Fruit fly (Drosophila melanogaster) whole organism, prepupa: ENCODE results near the gene Cpr11A.

ENCODE experiments used
- CG10631 ChIP-seq: fragments of 200-800 bp; sonication (Bioruptor generic); optimal IDR thresholded peaks from 2 replicates; lab custom pipeline; 2016; ENCODE audit warnings: missing biosample characterization, missing genetic modification characterization
- CG10669 ChIP-seq: fragments of 200-800 bp; sonication (Bioruptor generic); optimal IDR thresholded peaks from 3 replicates; lab custom pipeline; 2018; ENCODE audit warnings: missing biosample characterization, mild to moderate bottlenecking, missing genetic modification characterization, moderate library complexity
- CG11294 ChIP-seq: fragments of 200-800 bp; sonication (Bioruptor generic); IDR thresholded peaks from 2 replicates; pipeline ENCODE4 v1.3.6; 2022; ENCODE audit warnings: missing biosample characterization, missing genetic modification characterization
- CG11762 ChIP-seq: fragments of 200-800 bp; sonication (Bioruptor generic); optimal IDR thresholded peaks from 3 replicates; lab custom pipeline; 2016; ENCODE audit warnings: missing biosample characterization, missing genetic modification characterization; ENCODE audit not compliant: insufficient read depth
- CG11902 ChIP-seq: fragments of 200-800 bp; sonication (Bioruptor generic); optimal IDR thresholded peaks from 3 replicates; lab custom pipeline; 2016; ENCODE audit warnings: missing biosample characterization, missing genetic modification characterization
- CG15336 ChIP-seq: fragments of 200-800 bp; sonication (Bioruptor generic); IDR thresholded peaks from 2 replicates; pipeline ENCODE4 v1.3.6; 2022; ENCODE audit warnings: missing biosample characterization, missing genetic modification characterization
- CG1621 ChIP-seq: fragments of 200-800 bp; sonication (Bioruptor generic); optimal IDR thresholded peaks from 3 replicates; lab custom pipeline; 2018; ENCODE audit warnings: missing biosample characterization, mild to moderate bottlenecking, missing genetic modification characterization
- CG31627 ChIP-seq: fragments of 200-800 bp; sonication (Bioruptor generic); optimal IDR thresholded peaks from 3 replicates; lab custom pipeline; 2016; ENCODE audit warnings: missing biosample characterization, missing genetic modification characterization
- CG32006 ChIP-seq: fragments of 200-800 bp; sonication (Bioruptor generic); optimal IDR thresholded peaks from 3 replicates; lab custom pipeline; 2017; ENCODE audit warnings: missing biosample characterization, mild to moderate bottlenecking, missing genetic modification characterization
- CG34406 ChIP-seq: fragments of 200-800 bp; sonication (Bioruptor generic); optimal IDR thresholded peaks from 3 replicates; lab custom pipeline; 2016; ENCODE audit warnings: missing biosample characterization, missing genetic modification characterization
- CG3919 ChIP-seq: fragments of 200-800 bp; sonication (Bioruptor generic); optimal IDR thresholded peaks from 3 replicates; lab custom pipeline; 2016; ENCODE audit warnings: missing biosample characterization, missing genetic modification characterization
- CG4318 ChIP-seq: fragments of 200-800 bp; sonication (Bioruptor generic); optimal IDR thresholded peaks from 3 replicates; lab custom pipeline; 2017; ENCODE audit warnings: missing biosample characterization, mild to moderate bottlenecking, missing genetic modification characterization
- CG6163 ChIP-seq: fragments of 200-800 bp; sonication (Bioruptor generic); IDR thresholded peaks from 3 replicates; pipeline ENCODE4 v1.3.6; 2022; ENCODE audit warnings: missing biosample characterization, missing genetic modification characterization
- CG6276 ChIP-seq: fragments of 200-800 bp; sonication (Bioruptor generic); optimal IDR thresholded peaks from 2 replicates; lab custom pipeline; 2017; ENCODE audit warnings: missing biosample characterization, mild to moderate bottlenecking, missing genetic modification characterization
- CG6792 ChIP-seq: fragments of 200-800 bp; sonication (Bioruptor generic); optimal IDR thresholded peaks from 3 replicates; lab custom pipeline; 2016; ENCODE audit warnings: missing biosample characterization, missing genetic modification characterization
- CG6808 ChIP-seq: fragments of 200-800 bp; sonication (Bioruptor generic); optimal IDR thresholded peaks from 3 replicates; lab custom pipeline; 2017; ENCODE audit warnings: missing biosample characterization, missing genetic modification characterization, mild to moderate bottlenecking, moderate library complexity, missing genetic modification reagents
- CG8119 ChIP-seq: fragments of 200-800 bp; sonication (Bioruptor generic); IDR thresholded peaks from 3 replicates; pipeline ENCODE4 v1.3.6; 2022; ENCODE audit warnings: missing biosample characterization, missing genetic modification characterization
- CG8319 ChIP-seq: fragments of 200-800 bp; sonication (Bioruptor generic); optimal IDR thresholded peaks from 3 replicates; lab custom pipeline; 2016; ENCODE audit warnings: missing biosample characterization, missing genetic modification characterization
- CG8632 ChIP-seq: fragments of 200-800 bp; sonication (Bioruptor generic); optimal IDR thresholded peaks from 3 replicates; lab custom pipeline; 2016; ENCODE audit warnings: missing biosample characterization, missing genetic modification characterization
- CG9139 ChIP-seq: fragments of 200-800 bp; sonication (Bioruptor generic); optimal IDR thresholded peaks from 3 replicates; lab custom pipeline; 2017; ENCODE audit warnings: missing biosample characterization, mild to moderate bottlenecking, missing genetic modification characterization
- Eip75B ChIP-seq: fragments of 200-800 bp; sonication (Bioruptor generic); optimal IDR thresholded peaks from 3 replicates; lab custom pipeline; 2016; ENCODE audit warnings: missing biosample characterization, missing genetic modification characterization
- Eip78C ChIP-seq: fragments of 200-800 bp; sonication (Bioruptor generic); peaks from one replicate; lab custom pipeline; 2016; ENCODE audit warnings: missing biosample characterization, missing genetic modification characterization
- Eip93F ChIP-seq: fragments of 200-800 bp; sonication (Bioruptor generic); optimal IDR thresholded peaks from 2 replicates; lab custom pipeline; 2016; ENCODE audit warnings: missing biosample characterization, mild to moderate bottlenecking, missing genetic modification characterization
- Ets21C ChIP-seq: fragments of 200-800 bp; sonication (Bioruptor generic); optimal IDR thresholded peaks from 3 replicates; lab custom pipeline; 2016; ENCODE audit warnings: missing biosample characterization, missing genetic modification characterization
- Ets96B ChIP-seq: fragments of 200-800 bp; optimal IDR thresholded peaks from 2 replicates; lab custom pipeline; 2019; ENCODE audit warnings: missing biosample characterization, mild to moderate bottlenecking, missing genetic modification characterization, moderate library complexity
- Hr39 ChIP-seq: fragments of 200-800 bp; sonication (Bioruptor generic); optimal IDR thresholded peaks from 2 replicates; lab custom pipeline; 2016; ENCODE audit warnings: missing biosample characterization, missing genetic modification characterization
- Hr4 ChIP-seq: fragments of 200-800 bp; sonication (Bioruptor generic); optimal IDR thresholded peaks from 3 replicates; lab custom pipeline; 2016; ENCODE audit warnings: missing biosample characterization, missing genetic modification characterization
- Lpt ChIP-seq: fragments of 200-800 bp; sonication (Bioruptor generic); optimal IDR thresholded peaks from 3 replicates; lab custom pipeline; 2016; ENCODE audit warnings: missing biosample characterization, missing genetic modification characterization
- Met ChIP-seq: fragments of 200-800 bp; sonication (Bioruptor generic); optimal IDR thresholded peaks from 3 replicates; lab custom pipeline; 2016; ENCODE audit warnings: missing biosample characterization, missing genetic modification characterization
- OdsH ChIP-seq: fragments of 200-800 bp; sonication (Bioruptor generic); optimal IDR thresholded peaks from 3 replicates; lab custom pipeline; 2016; ENCODE audit warnings: missing biosample characterization, missing genetic modification characterization
- Smox ChIP-seq: fragments of 200-800 bp; sonication (Bioruptor generic); optimal IDR thresholded peaks from 3 replicates; lab custom pipeline; 2016; ENCODE audit warnings: missing biosample characterization, missing genetic modification characterization
- Sox14 ChIP-seq: fragments of 200-800 bp; sonication (Bioruptor generic); optimal IDR thresholded peaks from 3 replicates; lab custom pipeline; 2016; ENCODE audit warnings: missing biosample characterization, missing genetic modification characterization
- achi ChIP-seq: fragments of 200-800 bp; sonication (Bioruptor generic); optimal IDR thresholded peaks from 3 replicates; lab custom pipeline; 2016; ENCODE audit warnings: missing biosample characterization, missing genetic modification characterization
- acj6 ChIP-seq: fragments of 200-800 bp; sonication (Bioruptor generic); optimal IDR thresholded peaks from 3 replicates; lab custom pipeline; 2016; ENCODE audit warnings: missing biosample characterization, missing genetic modification characterization
- cyc ChIP-seq: fragments of 200-800 bp; sonication (Bioruptor generic); optimal IDR thresholded peaks from 3 replicates; lab custom pipeline; 2016; ENCODE audit warnings: missing biosample characterization, missing genetic modification characterization
- dac ChIP-seq: fragments of 200-800 bp; sonication (Bioruptor generic); optimal IDR thresholded peaks from 2 replicates; lab custom pipeline; 2017; ENCODE audit warnings: missing biosample characterization, mild to moderate bottlenecking, missing genetic modification characterization
- eg ChIP-seq: fragments of 200-800 bp; sonication (Bioruptor generic); IDR thresholded peaks from 3 replicates; pipeline ENCODE4 v1.3.6; 2022; ENCODE audit warnings: missing biosample characterization, missing genetic modification characterization
- esn ChIP-seq: fragments of 200-800 bp; sonication (Bioruptor generic); optimal IDR thresholded peaks from 2 replicates; lab custom pipeline; 2016; ENCODE audit warnings: missing biosample characterization, mild to moderate bottlenecking, missing genetic modification characterization, moderate library complexity
- fd85E ChIP-seq: fragments of 200-800 bp; sonication (Bioruptor generic); optimal IDR thresholded peaks from 3 replicates; lab custom pipeline; 2016; ENCODE audit warnings: missing biosample characterization, missing genetic modification characterization
- fkh ChIP-seq: fragments of 200-800 bp; sonication (Bioruptor generic); optimal IDR thresholded peaks from 3 replicates; lab custom pipeline; 2017; ENCODE audit warnings: missing biosample characterization, mild to moderate bottlenecking, missing genetic modification characterization, moderate library complexity
- lz ChIP-seq: fragments of 200-800 bp; sonication (Bioruptor generic); optimal IDR thresholded peaks from 3 replicates; lab custom pipeline; 2016; ENCODE audit warnings: missing biosample characterization, missing genetic modification characterization
- net ChIP-seq: fragments of 200-800 bp; sonication (Bioruptor generic); optimal IDR thresholded peaks from 3 replicates; lab custom pipeline; 2016; ENCODE audit warnings: missing biosample characterization, missing genetic modification characterization
- pdm3 ChIP-seq: fragments of 200-800 bp; sonication (Bioruptor generic); optimal IDR thresholded peaks from 3 replicates; lab custom pipeline; 2016; ENCODE audit warnings: missing biosample characterization, missing genetic modification characterization
- salr ChIP-seq, 2 experiments: fragments of 200-800 bp; sonication (Bioruptor generic); optimal IDR thresholded peaks; 3 replicates each; lab custom pipeline; 2016 to 2018; ENCODE audit warnings: missing biosample characterization in 2 of 2, missing genetic modification characterization in 2 of 2, mild to moderate bottlenecking in 1 of 2
- ss ChIP-seq, 2 experiments: fragments of 200-800 bp; sonication (Bioruptor generic); optimal IDR thresholded peaks; 2 replicates in 1 of 2; 3 replicates in 1 of 2; lab custom pipeline; 2017 to 2018; ENCODE audit warnings: mild to moderate bottlenecking in 2 of 2, missing biosample characterization in 2 of 2, missing genetic modification characterization in 2 of 2, moderate library complexity in 1 of 2
- svp ChIP-seq: fragments of 200-800 bp; sonication (Bioruptor generic); peaks from one replicate; lab custom pipeline; 2016; ENCODE audit warnings: missing biosample characterization, missing genetic modification characterization
- topi ChIP-seq: fragments of 200-800 bp; sonication (Bioruptor generic); optimal IDR thresholded peaks from 3 replicates; lab custom pipeline; 2016; ENCODE audit warnings: missing biosample characterization, missing genetic modification characterization
- vri ChIP-seq: fragments of 200-800 bp; sonication (Bioruptor generic); optimal IDR thresholded peaks from 3 replicates; lab custom pipeline; 2016; ENCODE audit warnings: missing biosample characterization, mild to moderate bottlenecking, missing genetic modification characterization

Cpr11A gene

dm6 chrX:12472244-12472736 lies 14.5 kb upstream of the Cpr11A start (continued):
- peak; percentile 91 for TF ChIP-seq Eip75B (GFP tag; lab: Kevin White, UChicago)
- TF ChIP-seq CG10631 (GFP tag; lab: Kevin White, UChicago): peak; percentile 94
- TF ChIP-seq CG11762: peak; percentile 88
- peak; percentile 99 for TF ChIP-seq Eip78C
- peak; percentile 92 for TF ChIP-seq achi
- TF ChIP-seq CG15336 (GFP tag; lab: Robert Waterston, UW): peak; percentile 96
- peak; percentile 87 for TF ChIP-seq CG6808 (GFP tag; lab: Kevin White, UChicago)
- peak; percentile 93 for TF ChIP-seq CG34406 (GFP tag; lab: Kevin White, UChicago)
- TF ChIP-seq, all 60 proteins: peak for 59

DNA sequence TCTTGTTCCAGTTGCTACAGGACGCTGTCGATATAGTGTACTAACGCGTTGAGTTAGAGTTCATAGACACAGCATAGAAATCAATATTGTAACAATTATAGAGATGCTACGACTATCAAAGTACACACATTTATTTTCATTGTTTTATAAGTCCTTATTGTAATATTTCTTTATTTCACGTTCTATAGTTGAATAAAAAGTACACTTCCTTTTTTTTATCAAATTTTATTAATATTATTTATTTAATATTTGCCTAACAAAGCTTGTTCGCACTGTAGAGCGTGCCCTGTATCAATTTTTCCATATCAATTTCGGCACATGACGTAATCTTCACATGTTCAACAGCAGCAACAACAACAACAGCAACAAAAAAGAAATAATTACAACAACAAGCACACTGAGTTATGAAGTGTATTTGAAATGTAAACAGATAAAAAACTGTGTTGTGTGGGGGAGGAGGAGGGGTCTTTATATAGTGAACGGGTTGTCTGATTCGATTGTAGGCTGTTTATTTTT lies 12.8 kb upstream of the Cpr11A start:
- TF ChIP-seq CG4318 (GFP tag; lab: Kevin White, UChicago) (peak; percentile 12), CG3919 (GFP tag; lab: Kevin White, UChicago) (no peak), CG11294 (GFP tag; lab: Robert Waterston, UW) (peak; percentile 41; the same call in 1 of the 2 replicates), acj6 (GFP tag; lab: Kevin White, UChicago) (peak; percentile 30), cyc (GFP tag; lab: Kevin White, UChicago) (no peak), CG6808 (GFP tag; lab: Kevin White, UChicago) (no peak), CG9139 (GFP tag; lab: Kevin White, UChicago) (no peak), Sox14 (GFP tag; lab: Kevin White, UChicago) (no peak), Hr4 (peak; percentile 6), salr (GFP tag; optimal IDR thresholded peaks at IDR 0.05; lab: Kevin White, UChicago) (no peak), ss (GFP tag; optimal IDR thresholded peaks at IDR 0.05; lab: Kevin White, UChicago) (no peak), Eip75B (GFP tag; lab: Kevin White, UChicago) (no peak), topi (GFP tag; lab: Kevin White, UChicago) (peak; percentile 44), fkh (GFP tag; lab: Kevin White, UChicago) (peak; percentile 96), Smox (peak; percentile 7), Eip78C (peak; percentile 69), Ets96B (tag; lab: Kevin White, UChicago) (no peak), eg (GFP tag; lab: Robert Waterston, UW) (0 out of 3 replicates have a peak, but pooled peaks have one; percentile 27), CG10669 (GFP tag; lab: Kevin White, UChicago) (no peak), CG8319 (GFP tag; lab: Kevin White, UChicago) (no peak), CG11902 (GFP tag; lab: Kevin White, UChicago) (no peak), CG11762 (no peak), vri (GFP tag; lab: Kevin White, UChicago) (peak; percentile 92), fd85E (GFP tag; lab: Kevin White, UChicago) (no peak), Eip93F (GFP tag; lab: Kevin White, UChicago) (no peak), Lpt (no peak), pdm3 (peak; percentile 12), achi (peak; percentile 45), esn (GFP tag; lab: Kevin White, UChicago) (peak; percentile 48), OdsH (GFP tag; lab: Kevin White, UChicago) (peak; percentile 46), CG34406 (GFP tag; lab: Kevin White, UChicago) (peak; percentile 19), CG31627 (no peak), CG6276 (GFP tag; lab: Kevin White, UChicago) (peak; percentile 19), svp (peak; percentile 68), CG32006 (GFP tag; lab: Kevin White, UChicago) (peak; percentile 45), Ets21C (GFP tag; lab: Kevin White, UChicago) (no peak), CG10631 (GFP tag; lab: Kevin White, UChicago) (peak; percentile 28), CG1621 (no peak), CG8119 (GFP tag; lab: Robert Waterston, UW) (peak; percentile 60), CG6163 (GFP tag; lab: Robert Waterston, UW) (no peak; the same call in 2 of the 3 replicates), Met (GFP tag; lab: Kevin White, UChicago) (peak; percentile 39), net (GFP tag; lab: Kevin White, UChicago) (no peak), lz (GFP tag; lab: Kevin White, UChicago) (peak; percentile 19), dac (GFP tag; lab: Kevin White, UChicago) (no peak), Hr39 (GFP tag; lab: Kevin White, UChicago) (peak; percentile 26), CG8632 (GFP tag; lab: Kevin White, UChicago) (no peak), CG15336 (GFP tag; lab: Robert Waterston, UW) (peak; percentile 70), CG6792 (peak; percentile 6)
